Fruit fly (Drosophila melanogaster) whole organism, embryonic: ENCODE results near the gene CG6739.

ENCODE experiments used
- Ada2b ChIP-seq: fragments of 200-800 bp; sonication (Bioruptor generic); IDR thresholded peaks from 2 replicates; pipeline ENCODE4 v1.3.6; 2022; ENCODE audit warnings: missing biosample characterization, missing genetic modification characterization
- Blimp-1 ChIP-seq: fragments of 200-800 bp; sonication (Bioruptor generic); optimal IDR thresholded peaks from 3 replicates; lab custom pipeline; 2018; ENCODE audit warnings: missing biosample characterization, missing genetic modification characterization, mild to moderate bottlenecking, moderate library complexity, missing genetic modification reagents
- BtbVII ChIP-seq: fragments of 200-800 bp; sonication (Bioruptor generic); optimal IDR thresholded peaks from 3 replicates; lab custom pipeline; 2017; ENCODE audit warnings: missing biosample characterization, mild to moderate bottlenecking, missing genetic modification characterization
- CG1024 ChIP-seq: fragments of 200-800 bp; sonication (Bioruptor generic); IDR thresholded peaks from 2 replicates; pipeline ENCODE4 v1.3.6; 2022; ENCODE audit warnings: missing biosample characterization, missing genetic modification characterization
- CG12391 ChIP-seq: fragments of 200-800 bp; sonication (Bioruptor generic); optimal IDR thresholded peaks from 3 replicates; lab custom pipeline; 2018; ENCODE audit warnings: missing biosample characterization, mild to moderate bottlenecking, missing genetic modification characterization, moderate library complexity
- CG14860 ChIP-seq: fragments of 200-800 bp; sonication (Bioruptor generic); IDR thresholded peaks from 3 replicates; pipeline ENCODE4 v1.3.6; 2022; ENCODE audit warnings: missing biosample characterization, missing genetic modification characterization; ENCODE audit not compliant: partially characterized antibody
- CG1603 ChIP-seq: fragments of 200-800 bp; sonication (Bioruptor generic); optimal IDR thresholded peaks from 2 replicates; lab custom pipeline; 2019; ENCODE audit warnings: missing biosample characterization, mild to moderate bottlenecking, missing genetic modification characterization, moderate library complexity
- CG1647 ChIP-seq: fragments of 200-800 bp; sonication (Bioruptor generic); optimal IDR thresholded peaks from 3 replicates; lab custom pipeline; 2016; ENCODE audit warnings: missing biosample characterization, missing genetic modification characterization
- CG18619 ChIP-seq: fragments of 200-800 bp; sonication (Bioruptor generic); optimal IDR thresholded peaks from 3 replicates; lab custom pipeline; 2017; ENCODE audit warnings: missing biosample characterization, mild to moderate bottlenecking, missing genetic modification characterization
- CG2202 ChIP-seq: fragments of 200-800 bp; sonication (Bioruptor generic); optimal IDR thresholded peaks from 2 replicates; lab custom pipeline; 2018; ENCODE audit warnings: missing biosample characterization, mild to moderate bottlenecking, missing genetic modification characterization
- CG2678 ChIP-seq: fragments of 200-800 bp; sonication (Bioruptor generic); optimal IDR thresholded peaks from 3 replicates; lab custom pipeline; 2019; ENCODE audit warnings: missing biosample characterization, mild to moderate bottlenecking, missing genetic modification characterization, moderate library complexity
- CG3407 ChIP-seq: fragments of 200-800 bp; sonication (Bioruptor generic); optimal IDR thresholded peaks from 2 replicates; lab custom pipeline; 2018; ENCODE audit warnings: missing biosample characterization, mild to moderate bottlenecking, missing genetic modification characterization
- CG34376 ChIP-seq: fragments of 200-800 bp; sonication (Bioruptor generic); optimal IDR thresholded peaks from 2 replicates; lab custom pipeline; 2018; ENCODE audit warnings: missing biosample characterization, mild to moderate bottlenecking, missing genetic modification characterization
- CG4617 ChIP-seq: fragments of 200-800 bp; sonication (Bioruptor generic); optimal IDR thresholded peaks from 3 replicates; lab custom pipeline; 2016; ENCODE audit warnings: missing biosample characterization, missing genetic modification characterization, borderline replicate concordance
- CG6254 ChIP-seq: fragments of 200-800 bp; sonication (Bioruptor generic); optimal IDR thresholded peaks from 3 replicates; lab custom pipeline; 2017; ENCODE audit warnings: mild to moderate bottlenecking, missing biosample characterization, missing genetic modification reagents, missing genetic modification characterization
- CG7556 ChIP-seq: fragments of 200-800 bp; sonication (Bioruptor generic); optimal IDR thresholded peaks from 2 replicates; lab custom pipeline; 2017; ENCODE audit warnings: missing biosample characterization, mild to moderate bottlenecking, missing genetic modification characterization
- CG8944 ChIP-seq: fragments of 200-800 bp; sonication (Bioruptor generic); optimal IDR thresholded peaks from 3 replicates; lab custom pipeline; 2016; ENCODE audit warnings: missing biosample characterization, missing genetic modification characterization
- CG9437 ChIP-seq: fragments of 200-800 bp; sonication (Bioruptor generic); optimal IDR thresholded peaks from 2 replicates; lab custom pipeline; 2018; ENCODE audit warnings: missing biosample characterization, mild to moderate bottlenecking, missing genetic modification characterization
- CG9609 ChIP-seq: fragments of 200-800 bp; sonication (Bioruptor generic); optimal IDR thresholded peaks from 3 replicates; lab custom pipeline; 2016; ENCODE audit warnings: missing biosample characterization, missing genetic modification characterization
- CG9797 ChIP-seq: fragments of 200-800 bp; sonication (Bioruptor generic); optimal IDR thresholded peaks from 3 replicates; lab custom pipeline; 2018; ENCODE audit warnings: missing biosample characterization, mild to moderate bottlenecking, missing genetic modification characterization
- CG9817 ChIP-seq: fragments of 200-800 bp; sonication (Bioruptor generic); optimal IDR thresholded peaks from 2 replicates; lab custom pipeline; 2018; ENCODE audit warnings: missing biosample characterization, mild to moderate bottlenecking, missing genetic modification characterization, moderate library complexity
- CG9932 ChIP-seq: fragments of 200-800 bp; sonication (Bioruptor generic); IDR thresholded peaks from 2 replicates; pipeline ENCODE4 v1.3.6; 2022; ENCODE audit warnings: missing biosample characterization, missing genetic modification characterization
- Camta ChIP-seq: fragments of 200-800 bp; sonication (Bioruptor generic); optimal IDR thresholded peaks from 2 replicates; lab custom pipeline; 2016; ENCODE audit warnings: missing biosample characterization, missing genetic modification characterization
- Eip74EF ChIP-seq, 2 experiments: fragments of 200-800 bp in 1 of 2; fragments of >200 bp in 1 of 2; sonication (Bioruptor generic) in 1 of 2; optimal IDR thresholded peaks; 2 replicates each; lab custom pipeline; 2017 to 2019; ENCODE audit warnings: missing biosample characterization in 2 of 2, missing genetic modification characterization in 2 of 2, mild to moderate bottlenecking in 1 of 2, moderate library complexity in 1 of 2
- Gug ChIP-seq: fragments of 200-800 bp; sonication (Bioruptor generic); IDR thresholded peaks from 4 replicates; pipeline ENCODE4 v1.3.6; 2022; ENCODE audit warnings: missing biosample characterization, missing genetic modification characterization
- HLH54F ChIP-seq: fragments of 200-800 bp; sonication (Bioruptor generic); optimal IDR thresholded peaks from 3 replicates; lab custom pipeline; 2016; ENCODE audit warnings: missing biosample characterization, missing genetic modification characterization
- Myb ChIP-seq: fragments of 200-800 bp; sonication (Bioruptor generic); optimal IDR thresholded peaks from 2 replicates; lab custom pipeline; 2016; ENCODE audit warnings: missing biosample characterization, missing genetic modification characterization
- Nf-YA ChIP-seq: fragments of 200-800 bp; sonication (Bioruptor generic); IDR thresholded peaks from 2 replicates; pipeline ENCODE4 v1.3.6; 2022; ENCODE audit warnings: missing biosample characterization, missing genetic modification characterization
- Optix ChIP-seq: fragments of 200-800 bp; sonication (Bioruptor generic); IDR thresholded peaks from 3 replicates; pipeline ENCODE4 v1.3.6; 2022; ENCODE audit warnings: missing biosample characterization, missing genetic modification characterization
- Poxn ChIP-seq: fragments of 200-800 bp; sonication (Bioruptor generic); IDR thresholded peaks from 2 replicates; pipeline ENCODE4 v1.3.6; 2022; ENCODE audit warnings: missing biosample characterization, missing genetic modification characterization
- ac ChIP-seq: fragments of 200-800 bp; sonication (Bioruptor generic); optimal IDR thresholded peaks from 3 replicates; lab custom pipeline; 2017; ENCODE audit warnings: missing biosample characterization, mild to moderate bottlenecking, missing genetic modification characterization
- ara ChIP-seq: fragments of 200-800 bp; sonication (Bioruptor generic); IDR thresholded peaks from 2 replicates; pipeline ENCODE4 v1.3.6; 2022; ENCODE audit warnings: missing biosample characterization, missing genetic modification characterization
- ase ChIP-seq: fragments of 200-800 bp; sonication (Bioruptor generic); IDR thresholded peaks from 3 replicates; pipeline ENCODE4 v1.3.6; 2022; ENCODE audit warnings: missing biosample characterization, missing genetic modification characterization
- ato ChIP-seq: fragments of 200-800 bp; sonication (Bioruptor generic); IDR thresholded peaks from 2 replicates; pipeline ENCODE4 v1.3.6; 2022; ENCODE audit warnings: missing biosample characterization, missing genetic modification characterization; ENCODE audit not compliant: partially characterized antibody
- cas ChIP-seq: fragments of 200-800 bp; sonication (Bioruptor generic); IDR thresholded peaks from 2 replicates; pipeline ENCODE4 v1.3.6; 2022; ENCODE audit warnings: missing biosample characterization, missing genetic modification characterization
- dysf ChIP-seq: fragments of 200-800 bp; sonication (Bioruptor generic); IDR thresholded peaks from 3 replicates; pipeline ENCODE4 v1.3.6; 2022; ENCODE audit warnings: missing biosample characterization, missing genetic modification characterization
- eve ChIP-seq, 2 experiments: fragments of >200 bp; optimal IDR thresholded peaks; 2 replicates each; lab custom pipeline; 2017; ENCODE audit warnings: missing biosample characterization in 2 of 2, missing genetic modification characterization in 2 of 2
- fd102C ChIP-seq: fragments of 200-800 bp; sonication (Bioruptor generic); optimal IDR thresholded peaks from 2 replicates; lab custom pipeline; 2018; ENCODE audit warnings: missing biosample characterization, mild to moderate bottlenecking, missing genetic modification characterization, moderate library complexity
- lov ChIP-seq, 2 experiments: fragments of 200-800 bp in 1 of 2; fragments of >200 bp in 1 of 2; sonication (Bioruptor generic) in 1 of 2; IDR thresholded peaks in 1 of 2; optimal IDR thresholded peaks in 1 of 2; 2 replicates in 1 of 2; 3 replicates in 1 of 2; pipeline versions ENCODE4 v1.3.6 to Lab custom; 2017 to 2022; ENCODE audit warnings: missing biosample characterization in 1 of 2, missing genetic modification characterization in 1 of 2
- maf-S ChIP-seq: fragments of 200-800 bp; sonication (Bioruptor generic); optimal IDR thresholded peaks from 2 replicates; lab custom pipeline; 2016; ENCODE audit warnings: missing biosample characterization, missing genetic modification characterization
- prd ChIP-seq, 3 experiments: fragments of >200 bp in 2 of 3; fragments of 200-800 bp in 1 of 3; sonication (Bioruptor generic) in 1 of 3; optimal IDR thresholded peaks in 2 of 3; IDR thresholded peaks in 1 of 3; 2 replicates in 2 of 3; 3 replicates in 1 of 3; pipeline versions ENCODE4 v1.3.6 to Lab custom; 2017 to 2022; ENCODE audit warnings: missing biosample characterization in 1 of 3, missing genetic modification characterization in 1 of 3
- sd ChIP-seq: fragments of 200-800 bp; sonication (Bioruptor generic); optimal IDR thresholded peaks from 3 replicates; lab custom pipeline; 2018; ENCODE audit warnings: missing biosample characterization, mild to moderate bottlenecking, missing genetic modification characterization, moderate library complexity
- slou ChIP-seq: fragments of 200-800 bp; sonication (Bioruptor generic); optimal IDR thresholded peaks from 3 replicates; lab custom pipeline; 2016; ENCODE audit warnings: missing biosample characterization, missing genetic modification characterization
- sna ChIP-seq: fragments of 200-800 bp; sonication (Bioruptor generic); IDR thresholded peaks from 2 replicates; pipeline ENCODE4 v1.3.6; 2022; ENCODE audit warnings: missing biosample characterization, missing genetic modification characterization; ENCODE audit not compliant: partially characterized antibody
- stwl ChIP-seq: fragments of 200-800 bp; sonication (Bioruptor generic); optimal IDR thresholded peaks from 3 replicates; lab custom pipeline; 2018; ENCODE audit warnings: missing biosample characterization, mild to moderate bottlenecking, missing genetic modification characterization, moderate library complexity
- unc-4 ChIP-seq: fragments of 200-800 bp; sonication (Bioruptor generic); IDR thresholded peaks from 2 replicates; pipeline ENCODE4 v1.3.6; 2022; ENCODE audit warnings: missing biosample characterization, missing genetic modification characterization; ENCODE audit not compliant: partially characterized antibody
- usp ChIP-seq: fragments of >200 bp; optimal IDR thresholded peaks from 2 replicates; lab custom pipeline; 2017; ENCODE audit warnings: missing biosample characterization, missing genetic modification characterization
- yki ChIP-seq: fragments of >200 bp; optimal IDR thresholded peaks from 3 replicates; lab custom pipeline; 2018
- z ChIP-seq: fragments of 200-800 bp; sonication (Bioruptor generic); IDR thresholded peaks from 3 replicates; pipeline ENCODE4 v1.3.6; 2022; ENCODE audit warnings: missing biosample characterization, missing genetic modification characterization

CG6739 gene

dm6 chr2L:7641606-7642190 is 33.5 kb downstream of the CG6739 start (continued):
- TF ChIP-seq eve (GFP tag; optimal IDR thresholded peaks at IDR 0.05; lab: Kevin White, UChicago): no peak
- TF ChIP-seq CG2202 (tag; lab: Kevin White, UChicago): peak; percentile 59
- TF ChIP-seq ase: peak; percentile 85
- peak; percentile 69 for TF ChIP-seq CG18619 (GFP tag; lab: Kevin White, UChicago)
- TF ChIP-seq CG1024 (GFP tag; lab: Robert Waterston, UW): peak; percentile 76
- TF ChIP-seq Camta: peak; percentile 86
- TF ChIP-seq sna (GFP tag; lab: Robert Waterston, UW): no peak
- no peak for TF ChIP-seq CG6254 (GFP tag; lab: Kevin White, UChicago)
- TF ChIP-seq CG9817 (tag; lab: Kevin White, UChicago): peak; percentile 46
- TF ChIP-seq ara: peak; percentile 59
- no peak for TF ChIP-seq z (GFP tag; lab: Robert Waterston, UW)
- no peak for TF ChIP-seq unc-4 (GFP tag; lab: Robert Waterston, UW)
- TF ChIP-seq Optix (GFP tag; lab: Robert Waterston, UW): peak; percentile 78
- no peak for TF ChIP-seq Blimp-1 (GFP tag; lab: Kevin White, UChicago)
- no peak for TF ChIP-seq Eip74EF (GFP tag; optimal IDR thresholded peaks at IDR 0.05; lab: Kevin White, UChicago)
- TF ChIP-seq ato (GFP tag; lab: Robert Waterston, UW): no peak
- no peak for TF ChIP-seq CG14860
- TF ChIP-seq CG1603 (tag; lab: Kevin White, UChicago): peak; percentile 92
- no peak for TF ChIP-seq BtbVII
- peak; percentile 59 for TF ChIP-seq maf-S
- peak; percentile 52 for TF ChIP-seq Ada2b (GFP tag; lab: Robert Waterston, UW)
- peak; percentile 87 for TF ChIP-seq fd102C (GFP tag; lab: Kevin White, UChicago)
- TF ChIP-seq lov (optimal IDR thresholded peaks at IDR 0.05; lab: Kevin White, UChicago): no peak
- peak; percentile 90 for TF ChIP-seq lov (GFP tag; IDR thresholded peaks at IDR 0.05; lab: Robert Waterston, UW)
- no peak for TF ChIP-seq slou (GFP tag; lab: Kevin White, UChicago)
- TF ChIP-seq HLH54F: peak; percentile 55
- TF ChIP-seq Poxn (GFP tag; lab: Robert Waterston, UW): no peak
- TF ChIP-seq CG1647 (GFP tag; lab: Kevin White, UChicago): no peak
- peak; percentile 92 for TF ChIP-seq Myb (GFP tag; lab: Kevin White, UChicago)
- TF ChIP-seq CG7556: no peak
- TF ChIP-seq CG9797 (GFP tag; lab: Kevin White, UChicago): no peak
- peak; percentile 86 for TF ChIP-seq CG4617 (GFP tag; lab: Kevin White, UChicago)
- no peak for TF ChIP-seq usp (GFP tag; lab: Kevin White, UChicago)
- TF ChIP-seq prd (optimal IDR thresholded peaks at IDR 0.05; lab: Kevin White, UChicago): no peak
- TF ChIP-seq prd (GFP tag; IDR thresholded peaks at IDR 0.05; lab: Robert Waterston, UW): peak; percentile 59; the same call in 1 of the 3 replicates
- peak; percentile 85 for TF ChIP-seq dysf (GFP tag; lab: Robert Waterston, UW)
- peak; percentile 69 for TF ChIP-seq CG9437 (GFP tag; lab: Kevin White, UChicago)
- TF ChIP-seq ac (GFP tag; lab: Kevin White, UChicago): no peak
- peak; percentile 89 for TF ChIP-seq CG9932 (GFP tag; lab: Robert Waterston, UW)
- peak; percentile 80 for TF ChIP-seq stwl (tag; lab: Kevin White, UChicago)
- peak; percentile 92 for TF ChIP-seq CG8944 (GFP tag; lab: Kevin White, UChicago)
- peak; percentile 81 for TF ChIP-seq CG3407 (GFP tag; lab: Kevin White, UChicago)
- TF ChIP-seq Nf-YA: no peak; the same call in 1 of the 2 replicates
- peak; percentile 45 for TF ChIP-seq yki
- TF ChIP-seq CG2678 (tag; lab: Kevin White, UChicago): no peak
- TF ChIP-seq Gug: peak; percentile 88
- 0 out of 2 replicates have a peak, but pooled peaks have one; percentile 19 for TF ChIP-seq cas (GFP tag; lab: Robert Waterston, UW)
- peak; percentile 96 for TF ChIP-seq CG9609 (GFP tag; lab: Kevin White, UChicago)
- no peak for TF ChIP-seq sd (tag; lab: Kevin White, UChicago)
- no peak for TF ChIP-seq CG34376 (GFP tag; lab: Kevin White, UChicago)
- peak; percentile 77 for TF ChIP-seq CG12391 (tag; lab: Kevin White, UChicago)
